Fruit fly (Drosophila melanogaster) whole organism, wandering third instar larva: Measurements from ENCODE around the gene LManVI.

Source experiments
- Abd-B ChIP-seq: fragments of >200 bp; optimal IDR thresholded peaks from 2 replicates; lab custom pipeline; 2017; ENCODE audit warnings: missing biosample characterization, missing genetic modification characterization
- CG32264 ChIP-seq: fragments of 200-800 bp; sonication (Bioruptor generic); optimal IDR thresholded peaks from 2 replicates; lab custom pipeline; 2016; ENCODE audit warnings: missing biosample characterization, missing genetic modification characterization
- CG9705 ChIP-seq: fragments of 200-800 bp; sonication (Bioruptor generic); optimal IDR thresholded peaks from 2 replicates; lab custom pipeline; 2018; ENCODE audit warnings: missing biosample characterization, mild to moderate bottlenecking, missing genetic modification characterization
- Dfd ChIP-seq: fragments of >200 bp; optimal IDR thresholded peaks from 2 replicates; lab custom pipeline; 2017; ENCODE audit warnings: missing biosample characterization, missing genetic modification characterization
- Dif ChIP-seq: fragments of 200-275, 200-300 bp; sonication (Bioruptor generic); optimal IDR thresholded peaks from 2 replicates; lab custom pipeline; 2018; ENCODE audit warnings: missing biosample characterization, missing genetic modification characterization; ENCODE audit not compliant: partially characterized antibody
- GATAd ChIP-seq: sonication (Bioruptor generic); optimal IDR thresholded peaks from 2 replicates; lab custom pipeline; 2016; ENCODE audit warnings: missing biosample characterization, missing genetic modification characterization
- HLH106 ChIP-seq: fragments of 200-800 bp; optimal IDR thresholded peaks from 3 replicates; lab custom pipeline; 2019; ENCODE audit warnings: missing biosample characterization, mild to moderate bottlenecking, missing genetic modification characterization, moderate library complexity
- Hr83 ChIP-seq: fragments of 200-300 bp; sonication (Bioruptor generic); optimal IDR thresholded peaks from 2 replicates; lab custom pipeline; 2016; ENCODE audit warnings: missing biosample characterization, mild to moderate bottlenecking, missing genetic modification characterization, moderate library complexity; ENCODE audit not compliant: poor library complexity, severe bottlenecking
- Jra ChIP-seq: sonication (Bioruptor generic); optimal IDR thresholded peaks from 2 replicates; lab custom pipeline; 2016; ENCODE audit warnings: missing biosample characterization, missing genetic modification characterization
- Mio ChIP-seq: sonication (Bioruptor generic); optimal IDR thresholded peaks from 2 replicates; lab custom pipeline; 2016; ENCODE audit warnings: missing biosample characterization, missing genetic modification characterization
- Myc ChIP-seq: fragments of >200 bp; optimal IDR thresholded peaks from 2 replicates; lab custom pipeline; 2017
- N ChIP-seq: fragments of >200 bp; optimal IDR thresholded peaks from 2 replicates; lab custom pipeline; 2018; ENCODE audit warnings: missing biosample characterization, missing external identifiers, missing genetic modification characterization
- OdsH ChIP-seq: fragments of 200-800 bp; sonication (Bioruptor generic); optimal IDR thresholded peaks from 2 replicates; lab custom pipeline; 2016; ENCODE audit warnings: missing biosample characterization, mild to moderate bottlenecking, missing genetic modification characterization
- Rel ChIP-seq, 2 experiments: fragments of 200-800 bp; sonication (Bioruptor generic) in 1 of 2; optimal IDR thresholded peaks; 2 replicates in 1 of 2; 3 replicates in 1 of 2; lab custom pipeline; 2016 to 2019; ENCODE audit warnings: mild to moderate bottlenecking in 2 of 2, missing biosample characterization in 2 of 2, missing genetic modification characterization in 2 of 2, moderate library complexity in 1 of 2
- Sp1 ChIP-seq: fragments of 200-800 bp; sonication (Bioruptor generic); optimal IDR thresholded peaks from 3 replicates; lab custom pipeline; 2019; ENCODE audit warnings: missing biosample characterization, mild to moderate bottlenecking, missing genetic modification characterization, moderate library complexity
- Vsx2 ChIP-seq: fragments of 200-300, 225-300 bp; sonication (Bioruptor generic); optimal IDR thresholded peaks from 2 replicates; lab custom pipeline; 2018; ENCODE audit warnings: missing biosample characterization, missing genetic modification characterization; ENCODE audit not compliant: partially characterized antibody
- br ChIP-seq: fragments of 200-800 bp; sonication (Bioruptor generic); optimal IDR thresholded peaks from 2 replicates; lab custom pipeline; 2016; ENCODE audit warnings: missing biosample characterization, missing genetic modification characterization
- brk ChIP-seq: fragments of 200-800 bp; sonication (Bioruptor generic); optimal IDR thresholded peaks from 2 replicates; lab custom pipeline; 2016; ENCODE audit warnings: missing biosample characterization, mild to moderate bottlenecking, missing genetic modification characterization
- dl ChIP-seq, 2 experiments: fragments of 175-275, 200-275 bp in 1 of 2; fragments of 200-275 bp in 1 of 2; sonication (Bioruptor generic); optimal IDR thresholded peaks; lab custom pipeline; 2018; ENCODE audit warnings: mild to moderate bottlenecking in 2 of 2, missing biosample characterization in 2 of 2, missing genetic modification characterization in 2 of 2, moderate library complexity in 2 of 2; ENCODE audit not compliant: partially characterized antibody in 2 of 2, insufficient read depth in 1 of 2
- dmrt93B ChIP-seq: fragments of 200-800 bp; sonication (Bioruptor generic); optimal IDR thresholded peaks from 2 replicates; lab custom pipeline; 2018; ENCODE audit warnings: missing biosample characterization, mild to moderate bottlenecking, missing genetic modification characterization
- dsf ChIP-seq: sonication (Bioruptor generic); optimal IDR thresholded peaks from 2 replicates; lab custom pipeline; 2016; ENCODE audit warnings: missing biosample characterization, missing genetic modification characterization, borderline replicate concordance
- ey ChIP-seq: fragments of 200-800 bp; sonication (Bioruptor generic); optimal IDR thresholded peaks from 2 replicates; lab custom pipeline; 2016; ENCODE audit warnings: missing biosample characterization, missing genetic modification characterization
- fru ChIP-seq: fragments of 200-800 bp; sonication (Bioruptor generic); optimal IDR thresholded peaks from 3 replicates; lab custom pipeline; 2016; ENCODE audit warnings: missing biosample characterization, mild to moderate bottlenecking, missing genetic modification characterization
- h ChIP-seq: fragments of 200-800 bp; sonication (Bioruptor generic); optimal IDR thresholded peaks from 3 replicates; lab custom pipeline; 2016; ENCODE audit warnings: missing biosample characterization, mild to moderate bottlenecking, missing genetic modification characterization
- jim ChIP-seq: fragments of 175-275, 200-325 bp; sonication (Bioruptor generic); optimal IDR thresholded peaks from 2 replicates; lab custom pipeline; 2016; ENCODE audit warnings: missing biosample characterization, mild to moderate bottlenecking, missing genetic modification characterization
- lola ChIP-seq: fragments of >200 bp; optimal IDR thresholded peaks from 2 replicates; lab custom pipeline; 2017; ENCODE audit warnings: missing biosample characterization, missing genetic modification characterization
- pan ChIP-seq: fragments of >200 bp; optimal IDR thresholded peaks from 2 replicates; lab custom pipeline; 2017
- psq ChIP-seq: fragments of 200-800 bp; sonication (Bioruptor generic); optimal IDR thresholded peaks from 3 replicates; lab custom pipeline; 2017; ENCODE audit warnings: missing biosample characterization, mild to moderate bottlenecking, missing genetic modification characterization, moderate library complexity
- rgr ChIP-seq: fragments of 200-800 bp; sonication (Bioruptor generic); optimal IDR thresholded peaks from 3 replicates; lab custom pipeline; 2016; ENCODE audit warnings: missing biosample characterization, mild to moderate bottlenecking, missing genetic modification characterization
- sage ChIP-seq: fragments of 200-800 bp; sonication (Bioruptor generic); optimal IDR thresholded peaks from 2 replicates; lab custom pipeline; 2016; ENCODE audit warnings: missing biosample characterization, mild to moderate bottlenecking, missing genetic modification characterization
- tai ChIP-seq: sonication (Bioruptor generic); optimal IDR thresholded peaks from 2 replicates; lab custom pipeline; 2016; ENCODE audit warnings: missing biosample characterization, missing genetic modification characterization
- usp ChIP-seq: fragments of >200 bp; optimal IDR thresholded peaks from 2 replicates; lab custom pipeline; 2017; ENCODE audit warnings: missing biosample characterization, missing genetic modification characterization
- woc ChIP-seq: sonication (Bioruptor generic); optimal IDR thresholded peaks from 2 replicates; lab custom pipeline; 2016; ENCODE audit warnings: missing biosample characterization, mild to moderate bottlenecking, missing genetic modification characterization

LManVI gene

DNA sequence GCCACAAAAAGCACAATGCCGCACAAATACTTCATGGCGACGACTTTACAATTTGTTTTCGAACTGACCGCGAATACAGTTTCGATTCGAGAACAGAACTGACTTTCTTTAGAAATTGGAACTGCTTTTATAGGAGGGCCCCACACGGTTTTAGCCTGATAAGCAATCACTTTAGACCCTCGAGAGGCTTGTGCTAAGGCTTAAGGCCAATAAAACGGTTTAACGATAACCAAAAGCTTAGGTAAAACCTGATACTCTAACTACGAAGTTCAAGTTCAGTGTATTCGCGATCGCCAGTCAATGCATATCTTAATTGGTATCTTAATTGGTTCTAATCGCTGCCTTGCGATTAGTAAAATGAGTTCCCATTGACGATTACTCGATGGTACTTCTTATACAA is at the start of gene LManVI:
Gene LManVI (minus strand): TSS at position 101 of the 400 bp plus-strand sequence.
- TF ChIP-seq Jra (no peak), ey (GFP tag; lab: Kevin White, UChicago) (no peak), Sp1 (GFP tag; lab: Kevin White, UChicago) (no peak), GATAd (GFP tag; lab: Kevin White, UChicago) (no peak), br (GFP tag; lab: Kevin White, UChicago) (no peak), CG32264 (GFP tag; lab: Kevin White, UChicago) (no peak), psq (no peak), woc (GFP tag; lab: Kevin White, UChicago) (no peak), OdsH (GFP tag; lab: Kevin White, UChicago) (no peak), pan (lab: Kevin White, UChicago) (no peak), lola (no peak)
- TF ChIP-seq, all 38 proteins: peak for 0

DNA sequence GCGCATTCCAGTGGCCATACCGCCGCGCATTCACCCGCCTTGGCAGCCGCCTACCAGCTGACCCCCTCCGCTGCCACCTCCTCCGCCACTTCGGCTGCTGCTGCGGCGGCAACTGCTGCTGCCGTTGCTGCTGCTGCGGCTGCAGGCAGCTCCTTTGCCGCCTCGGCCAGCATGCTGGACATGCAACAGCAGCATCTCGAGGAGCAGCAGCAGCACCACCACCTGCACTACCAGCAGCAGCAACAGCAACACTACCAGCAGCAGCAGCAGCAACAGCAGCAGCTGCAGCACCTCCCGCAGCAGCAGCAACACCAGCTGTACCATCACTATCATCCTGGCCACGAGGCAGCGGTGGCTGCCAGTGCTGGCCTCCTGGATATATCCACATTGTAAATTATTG is 47.3 kb upstream of the LManVI start:
- TF ChIP-seq sage (GFP tag; lab: Kevin White, UChicago) (no peak), Mio (no peak), Abd-B (GFP tag; lab: Kevin White, UChicago) (no peak), h (GFP tag; lab: Kevin White, UChicago) (no peak), HLH106 (tag; lab: Kevin White, UChicago) (no peak), tai (GFP tag; lab: Kevin White, UChicago) (no peak), OdsH (GFP tag; lab: Kevin White, UChicago) (no peak), pan (lab: Kevin White, UChicago) (no peak), CG32264 (GFP tag; lab: Kevin White, UChicago) (no peak), dl (GFP tag; optimal IDR thresholded peaks at IDR 0.05; lab: Kevin White, UChicago; ENCODE audit: insufficient read depth in 1 of 2, partially characterized antibody in 2 of 2) (no peak), Sp1 (GFP tag; lab: Kevin White, UChicago) (no peak), GATAd (GFP tag; lab: Kevin White, UChicago) (no peak), fru (GFP tag; lab: Kevin White, UChicago) (no peak), ey (GFP tag; lab: Kevin White, UChicago) (no peak), Myc (no peak), Dif (no peak)

DNA sequence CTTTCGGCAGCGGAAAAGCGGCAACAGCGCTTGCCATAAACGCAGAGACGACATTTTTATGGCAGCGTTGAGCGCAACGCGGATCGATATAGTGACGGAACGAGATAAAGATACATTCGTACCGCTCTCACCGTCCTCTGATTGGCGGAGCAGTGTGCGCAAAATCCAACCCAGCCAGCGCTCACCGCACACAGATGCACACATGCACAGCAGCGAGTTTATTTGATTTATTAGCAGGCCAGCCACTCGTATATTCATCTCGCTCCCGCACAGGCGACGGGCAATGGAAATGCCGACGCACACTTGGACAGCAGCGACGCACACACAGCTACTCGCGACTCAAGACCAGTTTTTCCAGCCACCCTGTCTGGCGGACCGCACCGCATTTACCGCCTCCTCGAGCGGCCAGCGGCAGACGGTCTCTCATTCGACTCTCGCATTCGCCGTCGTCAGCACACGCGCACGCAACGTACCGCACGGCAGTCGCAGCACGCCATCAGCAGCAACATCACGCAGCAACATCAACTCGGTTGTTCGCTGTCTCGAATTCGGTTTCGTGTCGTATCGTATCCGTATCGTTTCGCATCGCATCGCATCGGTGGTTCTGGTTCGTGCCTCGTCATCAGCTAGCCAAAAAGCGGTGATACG is 44.3 kb upstream of the LManVI start, which contains the start of gene SoxN:
Gene SoxN (plus strand): TSS at position 424 of the 648 bp plus-strand sequence.
- TF ChIP-seq Mio = no peak
- peak; percentile 17 for TF ChIP-seq h (GFP tag; lab: Kevin White, UChicago)
- TF ChIP-seq Vsx2 (GFP tag; lab: Kevin White, UChicago) = peak; percentile 84
- peak; percentile 12 for TF ChIP-seq Sp1 (GFP tag; lab: Kevin White, UChicago)
- TF ChIP-seq pan (lab: Kevin White, UChicago) = no peak
- TF ChIP-seq Myc = no peak
- TF ChIP-seq OdsH (GFP tag; lab: Kevin White, UChicago) = no peak
- peak; percentile 26 for TF ChIP-seq Dif
- TF ChIP-seq brk = no peak
- no peak for TF ChIP-seq jim (GFP tag; lab: Kevin White, UChicago)
- peak; percentile 21 for TF ChIP-seq rgr
- no peak for TF ChIP-seq CG9705 (GFP tag; lab: Kevin White, UChicago)
- no peak for TF ChIP-seq tai (GFP tag; lab: Kevin White, UChicago)
- TF ChIP-seq Rel (GFP tag; optimal IDR thresholded peaks at IDR 0.05; lab: Kevin White, UChicago) = no peak
- TF ChIP-seq Rel (tag; optimal IDR thresholded peaks at IDR 0.05; lab: Kevin White, UChicago) = no peak
- no peak for TF ChIP-seq dsf (GFP tag; lab: Kevin White, UChicago)
- TF ChIP-seq ey (GFP tag; lab: Kevin White, UChicago) = no peak
- TF ChIP-seq CG32264 (GFP tag; lab: Kevin White, UChicago) = no peak
- TF ChIP-seq Jra = no peak
- TF ChIP-seq HLH106 (tag; lab: Kevin White, UChicago) = no peak
- no peak for TF ChIP-seq Dfd
- no peak for TF ChIP-seq usp (GFP tag; lab: Kevin White, UChicago)
- peak; percentile 86 for TF ChIP-seq N
- no peak for TF ChIP-seq woc (GFP tag; lab: Kevin White, UChicago)
- peak; percentile 2 for TF ChIP-seq psq
- peak; percentile 7 for TF ChIP-seq fru (GFP tag; lab: Kevin White, UChicago)
- TF ChIP-seq GATAd (GFP tag; lab: Kevin White, UChicago) = no peak
- TF ChIP-seq Hr83 = peak; percentile 21
- TF ChIP-seq dmrt93B (GFP tag; lab: Kevin White, UChicago) = no peak
- TF ChIP-seq sage (GFP tag; lab: Kevin White, UChicago) = no peak
- TF ChIP-seq, all 38 proteins: peak for 9
